Worm (Caenorhabditis elegans) whole organism, L4 larva: ENCODE measurements around the gene gcy-9.

Experiments
- F44E2.7 ChIP-seq: fragments of 200-800 bp; sonication (Bioruptor generic); IDR thresholded peaks from 2 replicates; pipeline ENCODE4 v2.1.2; 2022; ENCODE audit warnings: missing genetic modification characterization, missing compliant biosample characterization
- F49E8.2 ChIP-seq: sonication (generic microtip); optimal IDR thresholded peaks from 2 replicates; lab custom pipeline; 2016; ENCODE audit warnings: missing compliant biosample characterization, mild to moderate bottlenecking, missing genetic modification characterization, borderline replicate concordance
- T26A8.4 ChIP-seq: fragments of 200-800 bp; sonication (Bioruptor generic); IDR thresholded peaks from 2 replicates; pipeline ENCODE4 v1.3.6; 2022; ENCODE audit warnings: missing genetic modification characterization, missing compliant biosample characterization
- ama-1 ChIP-seq: fragments of 150-350 bp; optimal IDR thresholded peaks from 2 replicates; lab custom pipeline; 2014; ENCODE audit warnings: inconsistent platforms, mixed read lengths
- arid-1 ChIP-seq: fragments of 200-800 bp; sonication (Bioruptor generic); conservative IDR thresholded peaks from 2 replicates; pipeline ENCODE4 v1.3.6; 2022; ENCODE audit warnings: missing genetic modification reagents, missing genetic modification characterization, missing compliant biosample characterization
- ces-1 ChIP-seq: fragments of 150-350 bp; sonication (generic microtip); optimal IDR thresholded peaks from 4 replicates; lab custom pipeline; 2014; ENCODE audit warnings: missing biosample characterization, missing genetic modification reagents, missing genetic modification characterization
- ctbp-1 ChIP-seq: fragments of 200-800 bp; sonication (Bioruptor generic); IDR thresholded peaks from 2 replicates; pipeline ENCODE4 v1.3.6; 2022; ENCODE audit warnings: missing genetic modification reagents, missing genetic modification characterization, missing compliant biosample characterization
- daf-16 ChIP-seq, 3 experiments: sonication (generic microtip); optimal IDR thresholded peaks; 2 replicates each; lab custom pipeline; 2016 to 2017; ENCODE audit warnings: missing genetic modification characterization in 3 of 3, missing genetic modification reagents in 3 of 3, mild to moderate bottlenecking in 2 of 3, missing compliant biosample characterization in 2 of 3, missing biosample characterization in 1 of 3, moderate library complexity in 1 of 3
- dmd-8 ChIP-seq: fragments of 200-800 bp; sonication (Bioruptor generic); IDR thresholded peaks from 2 replicates; pipeline ENCODE4 v1.3.6; 2022; ENCODE audit warnings: missing genetic modification characterization, missing compliant biosample characterization
- egl-27 ChIP-seq: sonication (generic microtip); optimal IDR thresholded peaks from 3 replicates; lab custom pipeline; 2017; ENCODE audit warnings: missing biosample characterization, missing genetic modification reagents, missing genetic modification characterization
- fkh-10 ChIP-seq: fragments of 150-350 bp; optimal IDR thresholded peaks from 2 replicates; lab custom pipeline; 2014; ENCODE audit warnings: missing biosample characterization, missing genetic modification reagents, missing genetic modification characterization
- fos-1 ChIP-seq: fragments of 150-350 bp; optimal IDR thresholded peaks from 2 replicates; lab custom pipeline; 2014; ENCODE audit warnings: missing biosample characterization, missing genetic modification characterization
- hlh-11 ChIP-seq: fragments of 200-800 bp; sonication (Bioruptor generic); optimal IDR thresholded peaks from 2 replicates; lab custom pipeline; 2018; ENCODE audit warnings: mild to moderate bottlenecking, missing genetic modification characterization, missing compliant biosample characterization
- lim-7 ChIP-seq: fragments of 200-800 bp; sonication (Bioruptor generic); IDR thresholded peaks from 2 replicates; pipeline ENCODE4 v1.3.6; 2022; ENCODE audit warnings: missing genetic modification characterization, missing compliant biosample characterization
- lin-15B ChIP-seq: fragments of 150-350 bp; sonication (generic microtip); optimal IDR thresholded peaks from 3 replicates; lab custom pipeline; 2014; ENCODE audit warnings: missing biosample characterization, missing genetic modification characterization
- lsy-2 ChIP-seq, 2 experiments: fragments of 150-350 bp in 1 of 2; sonication (generic microtip) in 1 of 2; optimal IDR thresholded peaks; 2 replicates each; lab custom pipeline; 2014 to 2017; ENCODE audit warnings: missing biosample characterization in 2 of 2, missing genetic modification characterization in 2 of 2
- mes-2 ChIP-seq: sonication (generic microtip); optimal IDR thresholded peaks from 2 replicates; lab custom pipeline; 2016; ENCODE audit warnings: missing genotype, mild to moderate bottlenecking, missing genetic modification characterization, missing compliant biosample characterization; ENCODE audit not compliant: poor library complexity, severe bottlenecking
- nhr-10 ChIP-seq: fragments of 150-350 bp; optimal IDR thresholded peaks from 2 replicates; lab custom pipeline; 2014; ENCODE audit warnings: missing biosample characterization, missing genetic modification characterization
- nhr-237 ChIP-seq: sonication (generic microtip); optimal IDR thresholded peaks from 2 replicates; lab custom pipeline; 2017; ENCODE audit warnings: missing biosample characterization, missing genetic modification characterization
- nhr-25 ChIP-seq: sonication (generic microtip); optimal IDR thresholded peaks from 2 replicates; lab custom pipeline; 2017; ENCODE audit warnings: missing genetic modification characterization, mild to moderate bottlenecking, missing compliant biosample characterization, antibody characterized with exemption, moderate library complexity, borderline replicate concordance; ENCODE audit not compliant: insufficient read depth
- nhr-6 ChIP-seq: fragments of 150-350 bp; optimal IDR thresholded peaks from 2 replicates; lab custom pipeline; 2014; ENCODE audit warnings: missing biosample characterization, missing genetic modification characterization
- nhr-76 ChIP-seq: fragments of 150-350 bp; optimal IDR thresholded peaks from 2 replicates; lab custom pipeline; 2014; ENCODE audit warnings: missing biosample characterization, missing genetic modification characterization
- nhr-77 ChIP-seq: fragments of 150-350 bp; optimal IDR thresholded peaks from 2 replicates; lab custom pipeline; 2014; ENCODE audit warnings: missing biosample characterization, missing genetic modification characterization
- pha-4 ChIP-seq, 2 experiments: fragments of 150-350 bp in 1 of 2; fragments of 200-800 bp in 1 of 2; sonication (Bioruptor generic) in 1 of 2; IDR thresholded peaks in 1 of 2; optimal IDR thresholded peaks in 1 of 2; 2 replicates each; pipeline versions ENCODE4 v1.3.6 to Lab custom; 2014 to 2022; ENCODE audit warnings: missing genetic modification characterization in 2 of 2, missing genetic modification reagents in 2 of 2, missing biosample characterization in 1 of 2, missing compliant biosample characterization in 1 of 2
- php-3 ChIP-seq: fragments of 200-800 bp; sonication (Bioruptor generic); IDR thresholded peaks from 2 replicates; pipeline ENCODE4 v1.3.6; 2022; ENCODE audit warnings: missing genetic modification reagents, missing genetic modification characterization, missing compliant biosample characterization
- set-16 ChIP-seq: fragments of 200-800 bp; sonication (Bioruptor generic); IDR thresholded peaks from 2 replicates; pipeline ENCODE4 v1.3.6; 2022; ENCODE audit warnings: missing genetic modification reagents, missing genetic modification characterization, missing compliant biosample characterization
- spr-3 ChIP-seq: fragments of 200-800 bp; sonication (Bioruptor generic); optimal IDR thresholded peaks from 2 replicates; lab custom pipeline; 2018; ENCODE audit warnings: mild to moderate bottlenecking, missing genetic modification characterization, missing compliant biosample characterization
- tra-1 ChIP-seq: fragments of 200-800 bp; sonication (Bioruptor generic); IDR thresholded peaks from 2 replicates; pipeline ENCODE4 v1.3.6; 2022; ENCODE audit warnings: missing genetic modification reagents, missing genetic modification characterization, missing compliant biosample characterization
- unc-62 ChIP-seq, 3 experiments: fragments of 150-350 bp in 1 of 3; sonication (generic microtip); optimal IDR thresholded peaks in 2 of 3; peaks in 1 of 3; 1 replicate in 1 of 3; 2 replicates in 2 of 3; lab custom pipeline; 2014 to 2017; ENCODE audit warnings: missing biosample characterization in 3 of 3, missing genetic modification characterization in 3 of 3, missing genetic modification reagents in 3 of 3, missing genotype in 1 of 3
- zfp-2 ChIP-seq: sonication (generic microtip); optimal IDR thresholded peaks from 2 replicates; lab custom pipeline; 2016; ENCODE audit warnings: mild to moderate bottlenecking, missing genetic modification characterization, missing compliant biosample characterization
- zip-11 ChIP-seq: fragments of 200-800 bp; sonication (Bioruptor generic); IDR thresholded peaks from 2 replicates; pipeline ENCODE4 v1.3.6; 2022; ENCODE audit warnings: missing genetic modification characterization, missing compliant biosample characterization
- ztf-11 ChIP-seq: fragments of 150-350 bp; optimal IDR thresholded peaks from 2 replicates; lab custom pipeline; 2014; ENCODE audit warnings: missing biosample characterization, missing genetic modification characterization

The gcy-9 gene

ce11 chrX:11383359-11383758 lies 45.7 kb upstream of the gcy-9 start:
- no peak for TF ChIP-seq nhr-25 (tag; lab: Kevin White, UChicago)
- no peak for TF ChIP-seq egl-27
- no peak for TF ChIP-seq nhr-6 (tag; lab: Kevin White, UChicago)
- TF ChIP-seq F44E2.7 (GFP tag; lab: Robert Waterston, UW) = no peak
- no peak for TF ChIP-seq nhr-77 (tag; lab: Kevin White, UChicago)
- no peak for TF ChIP-seq nhr-237 (tag; lab: Kevin White, UChicago)
- TF ChIP-seq ces-1 (GFP tag; lab: Kevin White, UChicago) = peak; percentile 54
- peak in 1 of 2 experiments; percentile 21 for TF ChIP-seq lsy-2 (tag; optimal IDR thresholded peaks at IDR 0.05; lab: Kevin White, UChicago)
- TF ChIP-seq zfp-2 (tag; lab: Kevin White, UChicago) = no peak
- TF ChIP-seq dmd-8 (GFP tag; lab: Robert Waterston, UW) = no peak
- peak in 1 of 2 experiments; percentile 29 for TF ChIP-seq unc-62 (GFP tag; optimal IDR thresholded peaks at IDR 0.05 in 1 of 2; lab: Kevin White, UChicago)
- TF ChIP-seq unc-62 (tag; optimal IDR thresholded peaks at IDR 0.05; lab: Kevin White, UChicago) = no peak
- no peak for TF ChIP-seq pha-4 (GFP tag; IDR thresholded peaks at IDR 0.05; lab: Robert Waterston, UW)
- no peak for TF ChIP-seq pha-4 (tag; optimal IDR thresholded peaks at IDR 0.05; lab: Kevin White, UChicago)
- TF ChIP-seq T26A8.4 (GFP tag; lab: Robert Waterston, UW) = no peak
- no peak for TF ChIP-seq fos-1 (tag; lab: Kevin White, UChicago)
- TF ChIP-seq F49E8.2 (tag; lab: Kevin White, UChicago) = no peak

DNA sequence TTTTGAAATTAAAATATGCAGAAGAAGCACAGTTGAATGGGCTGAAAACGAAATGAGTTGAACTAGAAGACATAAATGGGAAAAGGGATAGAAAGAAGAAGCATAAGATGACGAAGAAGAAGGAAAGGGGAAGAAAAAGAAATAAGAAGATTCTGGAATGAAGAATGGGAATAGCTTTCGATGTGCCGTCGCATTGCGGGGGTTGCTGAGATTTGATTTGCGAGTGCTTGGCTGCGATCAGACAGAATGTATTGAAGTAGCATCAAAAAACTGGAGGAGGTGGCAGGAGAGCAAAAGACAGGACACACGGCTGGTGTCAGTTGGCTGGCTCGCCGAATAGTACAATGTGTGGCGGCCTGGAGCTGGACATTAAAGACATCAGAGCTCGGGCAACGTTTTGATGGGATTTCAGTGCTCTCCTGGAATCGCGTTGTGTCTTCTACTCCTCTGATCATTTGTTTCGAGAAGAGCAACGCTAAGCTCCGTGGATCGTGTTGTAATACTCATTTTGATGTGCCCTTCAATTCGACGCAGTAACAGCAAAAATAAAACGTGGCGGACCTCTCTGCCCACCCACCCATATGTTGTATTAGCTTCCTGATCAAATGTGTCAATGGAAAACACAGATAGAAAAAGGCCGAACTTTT lies 41.6 kb upstream of the gcy-9 start:
- peak; percentile 4 for TF ChIP-seq ces-1 (GFP tag; lab: Kevin White, UChicago)
- peak in 1 of 2 experiments; percentile 89 for TF ChIP-seq unc-62 (GFP tag; optimal IDR thresholded peaks at IDR 0.05 in 1 of 2; lab: Kevin White, UChicago)
- no peak for TF ChIP-seq unc-62 (tag; optimal IDR thresholded peaks at IDR 0.05; lab: Kevin White, UChicago)
- TF ChIP-seq php-3 = no peak
- TF ChIP-seq set-16 = peak; percentile 18; the same call in 1 of the 2 replicates
- peak in 1 of 2 experiments; percentile 68 for TF ChIP-seq daf-16 (GFP tag; optimal IDR thresholded peaks at IDR 0.05; lab: Kevin White, UChicago)
- TF ChIP-seq daf-16 (tag; optimal IDR thresholded peaks at IDR 0.05; lab: Kevin White, UChicago) = no peak
- TF ChIP-seq ctbp-1 (GFP tag; lab: Robert Waterston, UW) = peak; percentile 37; the same call in 1 of the 2 replicates
- TF ChIP-seq ztf-11 (tag; lab: Kevin White, UChicago) = no peak
- TF ChIP-seq tra-1 (GFP tag; lab: Robert Waterston, UW) = peak; percentile 36; the same call in 1 of the 2 replicates
- TF ChIP-seq nhr-10 = no peak
- no peak for TF ChIP-seq zip-11 (GFP tag; lab: Robert Waterston, UW)
- peak; percentile 64 for TF ChIP-seq hlh-11
- TF ChIP-seq fkh-10 (GFP tag; lab: Kevin White, UChicago) = peak; percentile 38
- 0 out of 2 replicates have a peak, but pooled peaks have one; percentile 29 for TF ChIP-seq lim-7
- TF ChIP-seq, all 104 proteins: peak for 9

DNA sequence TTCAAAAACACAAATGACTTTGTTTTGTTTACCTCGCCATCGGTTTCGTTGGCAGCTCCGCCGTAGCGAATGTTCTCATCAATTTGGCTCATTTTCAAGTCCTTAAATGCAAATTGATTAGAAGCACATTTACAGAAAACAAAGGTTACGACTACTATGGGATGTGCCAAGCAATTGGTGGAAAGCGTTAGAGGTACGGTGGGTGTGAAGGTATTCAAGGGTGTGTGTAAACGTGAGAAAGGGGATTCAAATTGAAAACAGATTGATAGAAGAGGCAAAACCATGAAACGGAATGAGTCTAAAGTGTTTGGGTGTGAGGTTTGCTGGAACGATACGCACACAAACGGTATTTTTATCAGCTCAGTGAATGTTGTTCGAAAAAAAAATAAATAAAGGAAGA lies 39.7 kb upstream of the gcy-9 start, which contains the start of gene tni-1:
Gene tni-1 (minus strand): TSS at position 101 of the 400 bp plus-strand sequence.
- TF ChIP-seq lin-15B (tag; lab: Kevin White, UChicago) = no peak
- peak in 1 of 2 experiments; percentile 19 for TF ChIP-seq unc-62 (GFP tag; optimal IDR thresholded peaks at IDR 0.05 in 1 of 2; lab: Kevin White, UChicago)
- no peak for TF ChIP-seq unc-62 (tag; optimal IDR thresholded peaks at IDR 0.05; lab: Kevin White, UChicago)

DNA sequence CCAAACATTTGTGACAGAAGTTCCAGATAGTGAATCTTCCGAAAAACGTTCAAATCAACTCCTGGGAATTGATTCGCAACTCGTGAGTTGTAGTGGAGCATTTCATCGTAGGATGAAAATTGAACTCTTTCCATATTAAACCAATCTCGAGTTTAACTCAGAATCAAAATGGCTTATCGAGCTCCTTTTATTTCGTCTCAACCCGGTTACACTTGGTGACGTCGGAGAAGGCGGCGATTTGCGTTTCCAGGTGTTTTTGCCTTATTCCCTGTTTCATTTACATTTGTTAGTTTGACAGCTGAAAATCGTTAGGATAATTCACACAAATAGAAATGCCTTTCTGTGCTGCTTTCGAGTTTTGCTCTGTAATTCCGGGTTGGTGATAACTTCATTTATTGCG lies 37.8 kb upstream of the gcy-9 start, which contains the start of gene F42E11.3:
Gene F42E11.3 (minus strand): TSS at position 101 of the 400 bp plus-strand sequence.
- no peak for TF ChIP-seq spr-3 (GFP tag; lab: Kevin White, UChicago)
- TF ChIP-seq mes-2 = no peak
- no peak for TF ChIP-seq ama-1 (lab: Kevin White, UChicago)
- no peak for TF ChIP-seq nhr-76 (tag; lab: Kevin White, UChicago)
- no peak for TF ChIP-seq ztf-11 (tag; lab: Kevin White, UChicago)
- TF ChIP-seq arid-1 (GFP tag; lab: Robert Waterston, UW) = no peak
- no peak for TF ChIP-seq dmd-8 (GFP tag; lab: Robert Waterston, UW)
